Fruit fly (Drosophila melanogaster) whole organism, prepupa: ENCODE results near the gene CG17600.

Source experiments
- Blimp-1 ChIP-seq: fragments of 200-800 bp; sonication (Bioruptor generic); optimal IDR thresholded peaks from 3 replicates; lab custom pipeline; 2017; ENCODE audit warnings: missing biosample characterization, missing genetic modification characterization, mild to moderate bottlenecking, moderate library complexity, missing genetic modification reagents
- CG11762 ChIP-seq: fragments of 200-800 bp; sonication (Bioruptor generic); optimal IDR thresholded peaks from 3 replicates; lab custom pipeline; 2016; ENCODE audit warnings: missing biosample characterization, missing genetic modification characterization; ENCODE audit not compliant: insufficient read depth
- CG3032 ChIP-seq: fragments of 200-800 bp; optimal IDR thresholded peaks from 2 replicates; lab custom pipeline; 2019; ENCODE audit warnings: missing biosample characterization, mild to moderate bottlenecking, missing genetic modification characterization, moderate library complexity
- CG31627 ChIP-seq: fragments of 200-800 bp; sonication (Bioruptor generic); optimal IDR thresholded peaks from 3 replicates; lab custom pipeline; 2016; ENCODE audit warnings: missing biosample characterization, missing genetic modification characterization
- CG32006 ChIP-seq: fragments of 200-800 bp; sonication (Bioruptor generic); optimal IDR thresholded peaks from 3 replicates; lab custom pipeline; 2017; ENCODE audit warnings: missing biosample characterization, mild to moderate bottlenecking, missing genetic modification characterization
- CG3919 ChIP-seq: fragments of 200-800 bp; sonication (Bioruptor generic); optimal IDR thresholded peaks from 3 replicates; lab custom pipeline; 2016; ENCODE audit warnings: missing biosample characterization, missing genetic modification characterization
- CG4318 ChIP-seq: fragments of 200-800 bp; sonication (Bioruptor generic); optimal IDR thresholded peaks from 3 replicates; lab custom pipeline; 2017; ENCODE audit warnings: missing biosample characterization, mild to moderate bottlenecking, missing genetic modification characterization
- CG6163 ChIP-seq: fragments of 200-800 bp; sonication (Bioruptor generic); IDR thresholded peaks from 3 replicates; pipeline ENCODE4 v1.3.6; 2022; ENCODE audit warnings: missing biosample characterization, missing genetic modification characterization
- CG6276 ChIP-seq: fragments of 200-800 bp; sonication (Bioruptor generic); optimal IDR thresholded peaks from 2 replicates; lab custom pipeline; 2017; ENCODE audit warnings: missing biosample characterization, mild to moderate bottlenecking, missing genetic modification characterization
- CG6808 ChIP-seq: fragments of 200-800 bp; sonication (Bioruptor generic); optimal IDR thresholded peaks from 3 replicates; lab custom pipeline; 2017; ENCODE audit warnings: missing biosample characterization, missing genetic modification characterization, mild to moderate bottlenecking, moderate library complexity, missing genetic modification reagents
- CG6854 ChIP-seq: fragments of 200-800 bp; sonication (Bioruptor generic); optimal IDR thresholded peaks from 2 replicates; lab custom pipeline; 2017; ENCODE audit warnings: missing biosample characterization, mild to moderate bottlenecking, missing genetic modification characterization
- CG7368 ChIP-seq: fragments of 200-800 bp; sonication (Bioruptor generic); optimal IDR thresholded peaks from 3 replicates; lab custom pipeline; 2016; ENCODE audit warnings: missing biosample characterization, missing genetic modification characterization
- CG8119 ChIP-seq: fragments of 200-800 bp; sonication (Bioruptor generic); IDR thresholded peaks from 3 replicates; pipeline ENCODE4 v1.3.6; 2022; ENCODE audit warnings: missing biosample characterization, missing genetic modification characterization
- CG9139 ChIP-seq: fragments of 200-800 bp; sonication (Bioruptor generic); optimal IDR thresholded peaks from 3 replicates; lab custom pipeline; 2017; ENCODE audit warnings: missing biosample characterization, mild to moderate bottlenecking, missing genetic modification characterization
- Eip78C ChIP-seq: fragments of 200-800 bp; sonication (Bioruptor generic); peaks from one replicate; lab custom pipeline; 2016; ENCODE audit warnings: missing biosample characterization, missing genetic modification characterization
- Eip93F ChIP-seq: fragments of 200-800 bp; sonication (Bioruptor generic); optimal IDR thresholded peaks from 2 replicates; lab custom pipeline; 2016; ENCODE audit warnings: missing biosample characterization, mild to moderate bottlenecking, missing genetic modification characterization
- Ets21C ChIP-seq: fragments of 200-800 bp; sonication (Bioruptor generic); optimal IDR thresholded peaks from 3 replicates; lab custom pipeline; 2016; ENCODE audit warnings: missing biosample characterization, missing genetic modification characterization
- Gug ChIP-seq: fragments of 200-800 bp; sonication (Bioruptor generic); IDR thresholded peaks from 2 replicates; pipeline ENCODE4 v1.3.6; 2022; ENCODE audit warnings: missing biosample characterization, missing genetic modification characterization
- Hr39 ChIP-seq: fragments of 200-800 bp; sonication (Bioruptor generic); optimal IDR thresholded peaks from 2 replicates; lab custom pipeline; 2016; ENCODE audit warnings: missing biosample characterization, missing genetic modification characterization
- Lpt ChIP-seq: fragments of 200-800 bp; sonication (Bioruptor generic); optimal IDR thresholded peaks from 3 replicates; lab custom pipeline; 2016; ENCODE audit warnings: missing biosample characterization, missing genetic modification characterization
- Met ChIP-seq: fragments of 200-800 bp; sonication (Bioruptor generic); optimal IDR thresholded peaks from 3 replicates; lab custom pipeline; 2016; ENCODE audit warnings: missing biosample characterization, missing genetic modification characterization
- Smox ChIP-seq: fragments of 200-800 bp; sonication (Bioruptor generic); optimal IDR thresholded peaks from 3 replicates; lab custom pipeline; 2016; ENCODE audit warnings: missing biosample characterization, missing genetic modification characterization
- acj6 ChIP-seq: fragments of 200-800 bp; sonication (Bioruptor generic); optimal IDR thresholded peaks from 3 replicates; lab custom pipeline; 2016; ENCODE audit warnings: missing biosample characterization, missing genetic modification characterization
- dac ChIP-seq: fragments of 200-800 bp; sonication (Bioruptor generic); optimal IDR thresholded peaks from 2 replicates; lab custom pipeline; 2017; ENCODE audit warnings: missing biosample characterization, mild to moderate bottlenecking, missing genetic modification characterization
- dsx ChIP-seq: fragments of 200-800 bp; optimal IDR thresholded peaks from 3 replicates; lab custom pipeline; 2019; ENCODE audit warnings: missing biosample characterization, mild to moderate bottlenecking, missing genetic modification characterization, moderate library complexity; ENCODE audit not compliant: poor library complexity, severe bottlenecking
- eg ChIP-seq: fragments of 200-800 bp; sonication (Bioruptor generic); IDR thresholded peaks from 3 replicates; pipeline ENCODE4 v1.3.6; 2022; ENCODE audit warnings: missing biosample characterization, missing genetic modification characterization
- fkh ChIP-seq: fragments of 200-800 bp; sonication (Bioruptor generic); optimal IDR thresholded peaks from 3 replicates; lab custom pipeline; 2017; ENCODE audit warnings: missing biosample characterization, mild to moderate bottlenecking, missing genetic modification characterization, moderate library complexity
- lz ChIP-seq: fragments of 200-800 bp; sonication (Bioruptor generic); optimal IDR thresholded peaks from 3 replicates; lab custom pipeline; 2016; ENCODE audit warnings: missing biosample characterization, missing genetic modification characterization
- net ChIP-seq: fragments of 200-800 bp; sonication (Bioruptor generic); optimal IDR thresholded peaks from 3 replicates; lab custom pipeline; 2016; ENCODE audit warnings: missing biosample characterization, missing genetic modification characterization
- salr ChIP-seq, 2 experiments: fragments of 200-800 bp; sonication (Bioruptor generic); optimal IDR thresholded peaks; 3 replicates each; lab custom pipeline; 2016 to 2018; ENCODE audit warnings: missing biosample characterization in 2 of 2, missing genetic modification characterization in 2 of 2, mild to moderate bottlenecking in 1 of 2
- spab ChIP-seq: fragments of 200-800 bp; sonication (Bioruptor generic); optimal IDR thresholded peaks from 2 replicates; lab custom pipeline; 2017; ENCODE audit warnings: missing biosample characterization, mild to moderate bottlenecking, missing genetic modification characterization, missing genetic modification reagents
- ss ChIP-seq, 2 experiments: fragments of 200-800 bp; sonication (Bioruptor generic); optimal IDR thresholded peaks; 2 replicates in 1 of 2; 3 replicates in 1 of 2; lab custom pipeline; 2017 to 2018; ENCODE audit warnings: mild to moderate bottlenecking in 2 of 2, missing biosample characterization in 2 of 2, missing genetic modification characterization in 2 of 2, moderate library complexity in 1 of 2
- svp ChIP-seq: fragments of 200-800 bp; sonication (Bioruptor generic); peaks from one replicate; lab custom pipeline; 2016; ENCODE audit warnings: missing biosample characterization, missing genetic modification characterization
- topi ChIP-seq: fragments of 200-800 bp; sonication (Bioruptor generic); optimal IDR thresholded peaks from 3 replicates; lab custom pipeline; 2016; ENCODE audit warnings: missing biosample characterization, missing genetic modification characterization

CG17600 gene

dm6 chrX:22479207-22479820 is 35.7 kb upstream of the CG17600 start (continued):
- TF ChIP-seq CG11762 (GFP tag; lab: Kevin White, UChicago) (peak; percentile 28), CG7368 (GFP tag; lab: Kevin White, UChicago) (peak; percentile 17), CG6808 (GFP tag; lab: Kevin White, UChicago) (peak; percentile 22), CG8119 (GFP tag; lab: Robert Waterston, UW) (peak; percentile 77), net (GFP tag; lab: Kevin White, UChicago) (peak; percentile 59), salr (GFP tag; optimal IDR thresholded peaks at IDR 0.05; lab: Kevin White, UChicago) (peak in 1 of 2 experiments; percentile 49), CG4318 (GFP tag; lab: Kevin White, UChicago) (peak; percentile 11), CG6854 (GFP tag; lab: Kevin White, UChicago) (no peak), svp (GFP tag; lab: Kevin White, UChicago) (peak; percentile 87), CG6276 (peak; percentile 72), acj6 (GFP tag; lab: Kevin White, UChicago) (peak; percentile 63), spab (peak; percentile 28), Met (GFP tag; lab: Kevin White, UChicago) (peak; percentile 82), Ets21C (GFP tag; lab: Kevin White, UChicago) (peak; percentile 34)

dm6 chrX:22480612-22481011 is 34.4 kb upstream of the CG17600 start:
- TF ChIP-seq CG9139 (GFP tag; lab: Kevin White, UChicago) (no peak), CG3032 (no peak), topi (no peak), Gug (GFP tag; lab: Robert Waterston, UW) (no peak), eg (0 out of 3 replicates have a peak, but pooled peaks have one; percentile 6), net (GFP tag; lab: Kevin White, UChicago) (no peak), CG4318 (GFP tag; lab: Kevin White, UChicago) (no peak), Eip78C (GFP tag; lab: Kevin White, UChicago) (peak; percentile 13), Lpt (GFP tag; lab: Kevin White, UChicago) (no peak), CG3919 (no peak), svp (GFP tag; lab: Kevin White, UChicago) (peak; percentile 57), Smox (GFP tag; lab: Kevin White, UChicago) (no peak), CG31627 (GFP tag; lab: Kevin White, UChicago) (no peak)

- TF ChIP-seq CG6163 (GFP tag; lab: Robert Waterston, UW) (peak; percentile 45; the same call in 2 of the 3 replicates), acj6 (GFP tag; lab: Kevin White, UChicago) (no peak), CG32006 (GFP tag; lab: Kevin White, UChicago) (peak; percentile 9), CG11762 (GFP tag; lab: Kevin White, UChicago) (no peak), spab (no peak), fkh (GFP tag; lab: Kevin White, UChicago) (peak; percentile 9), lz (GFP tag; lab: Kevin White, UChicago) (no peak), Smox (GFP tag; lab: Kevin White, UChicago) (no peak), CG6808 (GFP tag; lab: Kevin White, UChicago) (peak; percentile 51), ss (GFP tag; optimal IDR thresholded peaks at IDR 0.05; lab: Kevin White, UChicago) (peak in 1 of 2 experiments; percentile 15), topi (no peak), Blimp-1 (no peak), Eip93F (GFP tag; lab: Kevin White, UChicago) (no peak), net (GFP tag; lab: Kevin White, UChicago) (no peak), Hr39 (GFP tag; lab: Kevin White, UChicago) (no peak), dac (GFP tag; lab: Kevin White, UChicago) (no peak), eg (peak; percentile 52; the same call in 1 of the 3 replicates), dsx (GFP tag; lab: Kevin White, UChicago) (no peak), CG6276 (peak; percentile 23)
Observed at dm6 chrX:22481131-22481530, 33.9 kb upstream of the CG17600 start.
